Fruit fly (Drosophila melanogaster) Kc167 (cell line): ENCODE data around the gene Uch-L5.

Source experiments
- Myc ChIP-seq: fragments of >200 bp; optimal IDR thresholded peaks from 2 replicates; lab custom pipeline; 2017; ENCODE audit warnings: missing external identifiers
- Sin3A ChIP-seq: fragments of >200 bp; optimal IDR thresholded peaks from 2 replicates; lab custom pipeline; 2018; ENCODE audit warnings: missing external identifiers
- h ChIP-seq: fragments of >200 bp; optimal IDR thresholded peaks from 3 replicates; lab custom pipeline; 2018; ENCODE audit warnings: missing external identifiers
- insv ChIP-seq: fragments of >200 bp; optimal IDR thresholded peaks from 3 replicates; lab custom pipeline; 2018; ENCODE audit warnings: missing external identifiers
- psq ChIP-seq: fragments of >200 bp; optimal IDR thresholded peaks from 2 replicates; lab custom pipeline; 2017; ENCODE audit warnings: missing external identifiers
- ttk ChIP-seq: sonication (Bioruptor generic); optimal IDR thresholded peaks from 2 replicates; lab custom pipeline; 2017; ENCODE audit warnings: missing external identifiers

The Uch-L5 gene

DNA sequence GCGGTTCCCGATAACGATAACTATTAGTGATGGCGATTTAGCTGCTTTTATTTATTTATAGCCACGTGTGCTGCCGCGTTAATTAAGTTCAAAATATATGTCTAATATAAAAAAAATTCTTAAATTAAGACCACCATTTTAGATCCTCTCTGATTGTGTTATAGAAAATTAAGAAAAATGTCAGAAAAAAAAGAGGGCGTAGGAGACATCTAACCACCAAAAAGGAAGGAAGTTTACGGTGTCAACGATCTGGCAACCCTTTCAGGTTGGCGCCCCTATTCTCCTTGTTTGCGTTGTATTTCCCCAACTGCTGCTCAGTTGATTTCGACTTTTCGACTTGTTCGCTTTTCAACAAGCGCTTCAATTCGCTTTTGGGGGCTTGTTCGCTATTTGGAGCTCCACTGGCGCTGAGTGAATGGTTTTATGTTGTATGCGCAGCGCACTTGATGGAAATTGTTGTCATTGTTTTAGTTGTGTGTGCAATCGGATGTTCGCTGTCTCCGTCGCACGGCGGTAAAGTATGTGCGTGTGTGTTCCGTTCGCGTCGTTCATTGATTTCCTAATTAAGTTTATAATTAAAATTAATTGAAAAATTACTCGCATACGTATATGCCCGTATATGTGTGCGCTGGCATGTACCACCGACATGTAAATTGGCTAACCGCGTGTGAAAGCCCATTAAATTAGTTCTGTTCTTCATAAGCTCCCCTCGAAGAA lies 15.8 kb downstream of the Uch-L5 start, which contains the start of the genes CG3434 and CG44838:
CG3434 (minus strand) TSS at position 25 of the 717 bp plus-strand sequence.
CG44838 (plus strand) TSS at position 276 of the 717 bp plus-strand sequence.
- TF ChIP-seq insv (no peak), ttk (no peak), h (lab: Kevin White, UChicago) (no peak), psq (no peak), Sin3A (lab: Kevin White, UChicago) (no peak), Myc (lab: Kevin White, UChicago) (no peak)

DNA sequence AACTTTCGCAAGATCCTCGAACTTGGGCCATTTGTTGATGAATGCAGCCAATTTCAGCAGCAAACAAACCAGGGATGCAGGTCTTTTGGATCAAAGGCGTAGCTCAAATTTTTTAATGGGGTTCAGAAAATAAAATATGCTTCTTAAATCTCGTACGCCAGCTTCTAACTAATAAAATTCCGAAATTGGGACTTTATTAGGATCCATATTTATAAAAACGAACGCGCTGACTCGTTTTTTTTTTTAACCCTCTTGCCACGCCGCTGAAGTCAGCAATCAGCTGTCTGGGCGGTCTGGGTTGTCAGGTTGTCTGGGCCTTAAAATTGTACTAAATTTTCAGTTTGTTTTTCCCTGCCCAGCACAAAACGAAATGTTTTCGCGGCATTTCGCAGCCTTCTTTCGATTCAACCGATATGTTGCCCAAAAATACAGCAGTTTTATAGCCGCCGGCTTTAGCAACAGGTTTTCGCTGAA lies 19.1 kb downstream of the Uch-L5 start, which contains the start of gene CG3437:
CG3437 (minus strand) TSS at position 51 of the 474 bp plus-strand sequence.
- no peak for TF ChIP-seq h (lab: Kevin White, UChicago)
- no peak for TF ChIP-seq Sin3A (lab: Kevin White, UChicago)
- TF ChIP-seq ttk: no peak
- TF ChIP-seq Myc (lab: Kevin White, UChicago): no peak

DNA sequence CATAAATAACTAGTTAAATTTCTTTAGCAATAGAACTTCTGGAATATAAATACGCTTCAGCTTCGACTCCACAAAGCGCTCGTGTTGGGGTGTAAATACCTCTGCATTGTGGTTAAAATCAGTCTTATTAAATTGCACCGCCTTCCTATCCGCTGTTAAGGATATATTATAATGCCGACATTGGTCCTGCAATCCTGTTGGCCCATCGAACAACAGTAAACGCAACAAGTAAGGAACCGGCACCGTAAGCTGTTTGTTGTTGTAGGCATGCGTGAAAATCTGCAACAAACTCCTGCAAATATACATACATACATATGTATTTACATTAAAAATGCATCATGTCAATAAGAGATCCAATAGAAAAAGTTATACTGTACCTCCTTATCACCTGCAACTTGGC lies 20.4 kb downstream of the Uch-L5 start:
- TF ChIP-seq Sin3A (lab: Kevin White, UChicago): no peak
- no peak for TF ChIP-seq ttk
- TF ChIP-seq h (lab: Kevin White, UChicago): no peak
- no peak for TF ChIP-seq psq
- no peak for TF ChIP-seq insv
- no peak for TF ChIP-seq Myc (lab: Kevin White, UChicago)

- no peak for TF ChIP-seq insv
- TF ChIP-seq Myc (lab: Kevin White, UChicago): no peak
- no peak for TF ChIP-seq ttk
- TF ChIP-seq Sin3A (lab: Kevin White, UChicago): no peak
- TF ChIP-seq psq: no peak
- no peak for TF ChIP-seq h (lab: Kevin White, UChicago)
Observed at dm6 chr3L:9455819-9456388, 20.9 kb downstream of the Uch-L5 start, which contains the start of the genes phol and CG3552. Gene phol, minus strand, starts transcription at chr3L:9456281. Gene CG3552, plus strand, starts transcription at chr3L:9456318.

dm6 chr3L:9452422-9452821 lies 24.3 kb downstream of the Uch-L5 start:
- no peak for TF ChIP-seq psq
- no peak for TF ChIP-seq ttk
- no peak for TF ChIP-seq Sin3A (lab: Kevin White, UChicago)

- TF ChIP-seq Myc (lab: Kevin White, UChicago) (no peak), psq (no peak), insv (no peak), Sin3A (lab: Kevin White, UChicago) (no peak), h (lab: Kevin White, UChicago) (no peak), ttk (no peak)
Observed at dm6 chr3L:9451522-9452118, 25.1 kb downstream of the Uch-L5 start, which contains the start of the genes CG3448 and ghi. Gene CG3448, minus strand, starts transcription at chr3L:9451572. Gene ghi, plus strand, starts transcription at chr3L:9451876.

DNA sequence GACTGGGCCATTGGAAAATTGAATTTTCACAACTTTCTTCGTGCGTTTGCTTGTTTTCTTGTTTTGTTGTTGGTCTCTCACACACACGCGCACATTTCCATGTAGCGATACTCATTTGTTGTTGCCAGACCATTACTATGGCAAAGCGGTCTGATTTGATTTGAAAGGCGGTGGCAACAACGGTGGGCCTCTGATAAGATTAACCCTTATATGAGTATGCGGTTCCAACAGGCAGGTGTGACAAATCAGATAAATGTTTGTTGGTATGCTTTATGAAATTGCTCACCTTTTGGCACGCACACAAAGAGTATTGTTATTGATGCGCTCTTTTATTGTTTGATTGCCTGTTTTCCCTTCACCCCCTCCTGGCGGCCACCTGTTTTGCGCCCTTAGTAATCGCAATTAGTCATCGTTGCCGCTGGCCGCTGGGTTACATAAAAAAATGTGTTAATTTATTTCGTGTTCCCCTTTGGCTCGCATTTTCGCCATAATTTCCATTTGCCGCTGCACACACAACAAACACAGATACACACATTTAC lies 29.5 kb downstream of the Uch-L5 start:
- no peak for TF ChIP-seq h (lab: Kevin White, UChicago)
- no peak for TF ChIP-seq ttk
- no peak for TF ChIP-seq insv
- no peak for TF ChIP-seq Sin3A (lab: Kevin White, UChicago)
- no peak for TF ChIP-seq psq
- no peak for TF ChIP-seq Myc (lab: Kevin White, UChicago)

DNA sequence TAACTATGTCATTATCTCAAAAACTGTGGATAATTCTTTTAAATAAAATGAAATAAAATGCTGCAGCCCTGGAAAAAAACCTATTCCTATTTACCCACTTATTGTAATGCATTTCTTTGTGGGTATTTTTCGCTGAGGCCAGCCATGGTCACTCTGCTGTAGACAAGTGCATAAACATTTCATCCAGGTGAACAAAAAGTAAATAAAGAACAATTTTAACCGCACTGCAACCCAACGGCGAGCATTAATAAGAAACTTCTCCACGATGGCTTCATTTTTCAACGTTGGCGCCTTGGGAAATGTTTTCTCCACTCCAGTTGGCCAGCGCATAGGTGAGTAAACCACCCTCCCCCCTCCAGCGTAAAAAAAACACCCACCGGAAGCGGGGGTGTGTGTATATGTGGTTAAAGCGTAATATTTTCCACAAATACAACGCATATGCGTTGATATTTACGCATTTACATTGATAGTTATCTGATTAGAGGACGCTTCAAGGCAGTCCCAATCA lies 30.0 kb downstream of the Uch-L5 start, which contains the start of gene CG3529:
CG3529 (plus strand) TSS at position 134 of the 508 bp plus-strand sequence.
- no peak for TF ChIP-seq psq
- no peak for TF ChIP-seq Sin3A (lab: Kevin White, UChicago)
- no peak for TF ChIP-seq ttk
- no peak for TF ChIP-seq insv
- no peak for TF ChIP-seq Myc (lab: Kevin White, UChicago)
- TF ChIP-seq h (lab: Kevin White, UChicago): no peak

DNA sequence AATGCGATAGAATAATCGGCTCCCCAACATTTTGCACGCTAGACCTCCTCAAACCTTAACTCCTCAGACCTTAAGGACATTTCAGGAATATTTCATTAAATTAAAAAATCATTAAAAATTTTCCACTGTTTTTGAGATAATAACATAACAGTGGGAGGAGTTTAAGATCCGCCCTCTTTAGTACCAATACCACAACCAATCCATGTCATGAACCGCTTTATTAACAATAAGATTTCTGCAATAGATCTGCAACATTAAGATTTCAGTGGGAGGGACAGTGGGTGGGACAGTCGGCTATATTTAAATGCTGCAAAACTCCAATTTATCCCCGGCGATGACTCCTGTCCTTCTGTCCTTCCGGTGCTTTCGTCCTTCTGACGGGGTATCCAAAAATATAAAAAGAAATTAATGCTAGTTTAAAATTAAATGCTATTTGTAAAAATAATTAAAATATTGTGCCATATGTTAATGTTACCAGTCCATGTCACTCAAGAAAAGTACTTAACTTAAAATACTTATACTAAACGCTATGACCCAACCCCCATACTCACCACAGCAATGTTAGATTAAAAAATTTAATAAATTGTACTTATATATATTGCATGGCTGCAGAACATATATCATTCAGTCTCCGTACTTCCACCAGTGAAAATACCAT lies 34.0 kb downstream of the Uch-L5 start, which contains the start of gene Srg3:
Srg3 (plus strand) TSS at position 608 of the 658 bp plus-strand sequence.
- TF ChIP-seq h (lab: Kevin White, UChicago) (no peak), insv (no peak), Sin3A (lab: Kevin White, UChicago) (no peak), Myc (lab: Kevin White, UChicago) (no peak), psq (no peak), ttk (no peak)

DNA sequence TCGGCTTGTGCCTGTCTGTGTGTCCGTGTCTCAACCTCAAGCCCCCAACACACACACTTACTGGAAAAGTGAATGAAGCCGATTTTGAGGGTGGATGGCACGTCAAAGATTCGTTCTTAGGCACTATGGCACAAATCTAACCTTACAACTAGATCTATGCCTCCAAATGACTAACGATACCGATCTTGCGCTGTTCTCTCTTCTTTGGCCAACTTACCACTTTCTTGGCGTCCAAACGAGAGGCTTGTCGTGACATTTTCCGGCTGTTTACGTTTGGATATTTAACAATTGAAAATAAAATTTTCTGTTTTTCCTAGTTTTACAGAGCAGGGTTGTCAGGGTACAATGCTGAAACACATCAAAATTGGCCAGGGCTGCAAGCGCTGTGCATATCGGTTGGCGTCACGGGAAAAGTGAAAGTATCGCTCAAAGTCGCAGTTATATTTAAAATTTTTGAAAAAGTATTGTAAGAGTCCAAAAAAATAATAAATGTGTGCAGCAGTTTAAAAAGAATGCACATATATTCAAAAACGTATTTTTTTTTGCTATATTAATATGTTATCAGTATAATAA lies 34.8 kb downstream of the Uch-L5 start, which contains the start of the genes Bet3 and Nf-YA:
Bet3 (minus strand) TSS at position 361 of the 573 bp plus-strand sequence.
Nf-YA (minus strand) TSS at position 361 of the 573 bp plus-strand sequence.
- TF ChIP-seq h (lab: Kevin White, UChicago): no peak
- no peak for TF ChIP-seq ttk
- TF ChIP-seq Sin3A (lab: Kevin White, UChicago): no peak
- no peak for TF ChIP-seq psq

DNA sequence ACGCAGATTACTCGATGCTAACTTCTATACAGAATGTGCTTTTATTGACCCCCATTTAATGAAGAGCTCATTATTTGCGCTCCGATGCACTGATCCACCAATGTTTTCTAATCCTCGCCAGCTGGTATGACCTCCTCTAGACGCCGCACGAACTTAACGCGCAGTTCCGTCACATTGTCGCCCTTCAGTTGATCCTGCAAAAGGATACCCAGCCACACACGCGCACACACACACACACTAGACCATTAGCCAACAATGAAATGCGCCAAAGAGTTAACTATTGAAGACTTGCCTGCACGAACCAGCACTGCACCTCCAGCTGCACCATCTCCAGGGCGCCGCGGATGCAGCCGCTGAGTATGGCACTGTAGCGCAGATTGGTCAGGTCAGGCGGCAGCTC lies 37.9 kb downstream of the Uch-L5 start:
- TF ChIP-seq insv (no peak), ttk (no peak), h (lab: Kevin White, UChicago) (no peak), Sin3A (lab: Kevin White, UChicago) (no peak), psq (no peak), Myc (lab: Kevin White, UChicago) (no peak)
